Fruit fly (Drosophila melanogaster) whole organism, embryonic: Measurements from ENCODE around the gene MBD-R2.

Experiments
- Abd-B ChIP-seq: fragments of 200-800 bp; sonication (Bioruptor generic); optimal IDR thresholded peaks from 2 replicates; lab custom pipeline; 2018; ENCODE audit warnings: missing biosample characterization, mild to moderate bottlenecking, missing genetic modification characterization, moderate library complexity
- BEAF-32 ChIP-seq: fragments of 200-800 bp; sonication (Bioruptor generic); optimal IDR thresholded peaks from 3 replicates; lab custom pipeline; 2017; ENCODE audit warnings: missing biosample characterization, missing genetic modification characterization, mild to moderate bottlenecking, moderate library complexity, missing genetic modification reagents
- CG11093 ChIP-seq: fragments of 200-800 bp; sonication (Bioruptor generic); IDR thresholded peaks from 3 replicates; pipeline ENCODE4 v1.3.6; 2022; ENCODE audit warnings: missing biosample characterization, missing genetic modification characterization
- CG11456 ChIP-seq: fragments of 200-800 bp; sonication (Bioruptor generic); IDR thresholded peaks from 3 replicates; pipeline ENCODE4 v1.3.6; 2022; ENCODE audit warnings: missing biosample characterization, missing genetic modification characterization
- CG13296 ChIP-seq: fragments of 200-800 bp; sonication (Bioruptor generic); optimal IDR thresholded peaks from 3 replicates; lab custom pipeline; 2018; ENCODE audit warnings: missing biosample characterization, mild to moderate bottlenecking, missing genetic modification characterization
- CG13624 ChIP-seq: fragments of 200-800 bp; sonication (Bioruptor generic); optimal IDR thresholded peaks from 2 replicates; lab custom pipeline; 2016; ENCODE audit warnings: missing biosample characterization, missing genetic modification characterization
- CG17328 ChIP-seq: fragments of 200-800 bp; sonication (Bioruptor generic); IDR thresholded peaks from 2 replicates; pipeline ENCODE4 v1.3.6; 2022; ENCODE audit warnings: missing biosample characterization, missing genetic modification characterization
- CG17361 ChIP-seq: fragments of 200-800 bp; sonication (Bioruptor generic); IDR thresholded peaks from 3 replicates; pipeline ENCODE4 v1.3.6; 2022; ENCODE audit warnings: missing biosample characterization, missing genetic modification characterization
- CG17568 ChIP-seq: fragments of 200-800 bp; sonication (Bioruptor generic); optimal IDR thresholded peaks from 2 replicates; lab custom pipeline; 2018; ENCODE audit warnings: missing biosample characterization, mild to moderate bottlenecking, missing genetic modification characterization, moderate library complexity
- CG17802 ChIP-seq: fragments of 200-800 bp; sonication (Bioruptor generic); optimal IDR thresholded peaks from 2 replicates; lab custom pipeline; 2018; ENCODE audit warnings: missing biosample characterization, mild to moderate bottlenecking, missing genetic modification characterization, moderate library complexity
- CG30403 ChIP-seq: fragments of 200-800 bp; sonication (Bioruptor generic); optimal IDR thresholded peaks from 3 replicates; lab custom pipeline; 2016; ENCODE audit warnings: missing biosample characterization, missing genetic modification characterization
- CG31365 ChIP-seq: fragments of 200-800 bp; sonication (Bioruptor generic); optimal IDR thresholded peaks from 2 replicates; lab custom pipeline; 2018; ENCODE audit warnings: missing biosample characterization, mild to moderate bottlenecking, missing genetic modification characterization
- CG32767 ChIP-seq: fragments of 200-800 bp; sonication (Bioruptor generic); IDR thresholded peaks from 2 replicates; pipeline ENCODE4 v1.3.6; 2022; ENCODE audit warnings: missing biosample characterization, missing genetic modification characterization
- CG33213 ChIP-seq: fragments of 200-800 bp; sonication (Bioruptor generic); optimal IDR thresholded peaks from 3 replicates; lab custom pipeline; 2016; ENCODE audit warnings: missing biosample characterization, missing genetic modification characterization
- CG4404 ChIP-seq: fragments of 200-800 bp; sonication (Bioruptor generic); IDR thresholded peaks from 2 replicates; pipeline ENCODE4 v1.3.6; 2022; ENCODE audit warnings: missing biosample characterization, missing genetic modification characterization
- CG6654 ChIP-seq: fragments of 200-800 bp; sonication (Bioruptor generic); optimal IDR thresholded peaks from 2 replicates; lab custom pipeline; 2017; ENCODE audit warnings: missing biosample characterization, mild to moderate bottlenecking, missing genetic modification characterization
- CG6765 ChIP-seq: fragments of 200-800 bp; sonication (Bioruptor generic); optimal IDR thresholded peaks from 3 replicates; lab custom pipeline; 2017; ENCODE audit warnings: missing biosample characterization, mild to moderate bottlenecking, missing genetic modification characterization
- CG6791 ChIP-seq: fragments of 200-800 bp; sonication (Bioruptor generic); IDR thresholded peaks from 3 replicates; pipeline ENCODE4 v1.3.6; 2022; ENCODE audit warnings: missing biosample characterization, missing genetic modification characterization; ENCODE audit not compliant: partially characterized antibody
- CG9215 ChIP-seq: fragments of 200-800 bp; sonication (Bioruptor generic); IDR thresholded peaks from 2 replicates; pipeline ENCODE4 v1.3.6; 2022; ENCODE audit warnings: missing biosample characterization, missing genetic modification characterization
- CG9437 ChIP-seq: fragments of 200-800 bp; sonication (Bioruptor generic); optimal IDR thresholded peaks from 2 replicates; lab custom pipeline; 2018; ENCODE audit warnings: missing biosample characterization, mild to moderate bottlenecking, missing genetic modification characterization
- Chrac-16 ChIP-seq: fragments of 200-800 bp; sonication (Bioruptor generic); optimal IDR thresholded peaks from 3 replicates; lab custom pipeline; 2016; ENCODE audit warnings: missing biosample characterization, missing genetic modification characterization
- Dref ChIP-seq: fragments of 200-800 bp; sonication (Bioruptor generic); IDR thresholded peaks from 2 replicates; pipeline ENCODE4 v1.3.6; 2022; ENCODE audit warnings: missing biosample characterization, missing genetic modification characterization
- Drgx ChIP-seq: fragments of 200-800 bp; sonication (Bioruptor generic); IDR thresholded peaks from 2 replicates; pipeline ENCODE4 v1.3.6; 2022; ENCODE audit warnings: missing biosample characterization, missing genetic modification characterization
- Fer2 ChIP-seq: fragments of 200-800 bp; sonication (Bioruptor generic); optimal IDR thresholded peaks from 2 replicates; lab custom pipeline; 2018; ENCODE audit warnings: missing biosample characterization, mild to moderate bottlenecking, missing genetic modification characterization, moderate library complexity
- GATAe ChIP-seq: fragments of 200-800 bp; sonication (Bioruptor generic); conservative IDR thresholded peaks from 2 replicates; pipeline ENCODE4 v1.3.6; 2022; ENCODE audit warnings: missing biosample characterization, missing genetic modification characterization
- Hey ChIP-seq: fragments of 200-800 bp; sonication (Bioruptor generic); optimal IDR thresholded peaks from 3 replicates; lab custom pipeline; 2018; ENCODE audit warnings: missing biosample characterization, mild to moderate bottlenecking, missing genetic modification characterization
- Hmx ChIP-seq: fragments of 200-800 bp; sonication (Bioruptor generic); optimal IDR thresholded peaks from 2 replicates; lab custom pipeline; 2016; ENCODE audit warnings: missing biosample characterization, missing genetic modification characterization
- Jarid2 ChIP-seq: fragments of 200-800 bp; sonication (Bioruptor generic); optimal IDR thresholded peaks from 3 replicates; lab custom pipeline; 2017; ENCODE audit warnings: mild to moderate bottlenecking, missing biosample characterization, missing genetic modification reagents, missing genetic modification characterization
- NfI ChIP-seq: fragments of 200-800 bp; sonication (Bioruptor generic); optimal IDR thresholded peaks from 3 replicates; lab custom pipeline; 2018; ENCODE audit warnings: missing biosample characterization, mild to moderate bottlenecking, missing genetic modification characterization, moderate library complexity
- Tbp ChIP-seq: fragments of >200 bp; optimal IDR thresholded peaks from 2 replicates; lab custom pipeline; 2018; ENCODE audit warnings: missing biosample characterization, missing genetic modification characterization
- Trl ChIP-seq, 3 experiments: fragments of >200 bp in 2 of 3; fragments of 200-800 bp in 1 of 3; sonication (Bioruptor generic) in 1 of 3; optimal IDR thresholded peaks; 2 replicates in 1 of 3; 3 replicates in 2 of 3; lab custom pipeline; 2016 to 2017; ENCODE audit warnings: missing biosample characterization in 1 of 3, missing genetic modification characterization in 1 of 3
- bowl ChIP-seq: fragments of 200-800 bp; sonication (Bioruptor generic); IDR thresholded peaks from 2 replicates; pipeline ENCODE4 v1.3.6; 2022; ENCODE audit warnings: missing biosample characterization, missing genetic modification characterization
- chif ChIP-seq, 2 experiments: fragments of 200-800 bp; sonication (Bioruptor generic); optimal IDR thresholded peaks; 3 replicates each; lab custom pipeline; 2016; ENCODE audit warnings: missing biosample characterization in 2 of 2, missing genetic modification characterization in 2 of 2
- ci ChIP-seq: fragments of 200-800 bp; sonication (Bioruptor generic); IDR thresholded peaks from 3 replicates; pipeline ENCODE4 v1.3.6; 2022; ENCODE audit warnings: missing biosample characterization, missing genetic modification characterization
- dati ChIP-seq: fragments of 200-800 bp; sonication (Bioruptor generic); IDR thresholded peaks from 2 replicates; pipeline ENCODE4 v1.3.6; 2022; ENCODE audit warnings: missing biosample characterization, missing genetic modification characterization
- eve ChIP-seq, 2 experiments: fragments of >200 bp; optimal IDR thresholded peaks; 2 replicates each; lab custom pipeline; 2017; ENCODE audit warnings: missing biosample characterization in 2 of 2, missing genetic modification characterization in 2 of 2
- gce ChIP-seq: fragments of 200-800 bp; sonication (Bioruptor generic); IDR thresholded peaks from 3 replicates; pipeline ENCODE4 v1.3.6; 2022; ENCODE audit warnings: missing biosample characterization, missing genetic modification characterization
- gem ChIP-seq: fragments of 200-800 bp; sonication (Bioruptor generic); optimal IDR thresholded peaks from 2 replicates; lab custom pipeline; 2019; ENCODE audit warnings: missing biosample characterization, mild to moderate bottlenecking, missing genetic modification characterization, moderate library complexity
- ham ChIP-seq: fragments of 200-800 bp; sonication (Bioruptor generic); IDR thresholded peaks from 2 replicates; pipeline ENCODE4 v1.3.6; 2022; ENCODE audit warnings: missing biosample characterization, missing genetic modification characterization
- hbn ChIP-seq: fragments of 200-800 bp; sonication (Bioruptor generic); IDR thresholded peaks from 2 replicates; pipeline ENCODE4 v1.3.6; 2022; ENCODE audit warnings: missing biosample characterization, missing genetic modification characterization; ENCODE audit not compliant: partially characterized antibody
- pzg ChIP-seq: fragments of 200-800 bp; sonication (Bioruptor generic); optimal IDR thresholded peaks from 3 replicates; lab custom pipeline; 2018; ENCODE audit warnings: missing biosample characterization, mild to moderate bottlenecking, missing genetic modification characterization, moderate library complexity
- rib ChIP-seq: fragments of 200-800 bp; sonication (Bioruptor generic); IDR thresholded peaks from 2 replicates; pipeline ENCODE4 v1.3.6; 2022; ENCODE audit warnings: missing biosample characterization, missing genetic modification characterization
- scrt ChIP-seq: fragments of 200-800 bp; sonication (Bioruptor generic); optimal IDR thresholded peaks from 2 replicates; lab custom pipeline; 2018; ENCODE audit warnings: missing biosample characterization, mild to moderate bottlenecking, missing genetic modification characterization, moderate library complexity
- sim ChIP-seq: fragments of 200-800 bp; sonication (Bioruptor generic); IDR thresholded peaks from 2 replicates; pipeline ENCODE4 v1.3.6; 2022; ENCODE audit warnings: missing biosample characterization, missing genetic modification characterization
- sqz ChIP-seq: fragments of 200-800 bp; sonication (Bioruptor generic); optimal IDR thresholded peaks from 3 replicates; lab custom pipeline; 2018; ENCODE audit warnings: missing biosample characterization, mild to moderate bottlenecking, missing genetic modification characterization
- stwl ChIP-seq: fragments of 200-800 bp; sonication (Bioruptor generic); optimal IDR thresholded peaks from 3 replicates; lab custom pipeline; 2018; ENCODE audit warnings: missing biosample characterization, mild to moderate bottlenecking, missing genetic modification characterization, moderate library complexity
- tio ChIP-seq: fragments of 200-800 bp; sonication (Bioruptor generic); optimal IDR thresholded peaks from 2 replicates; lab custom pipeline; 2017; ENCODE audit warnings: missing biosample characterization, missing genetic modification characterization, inconsistent platforms
- wek ChIP-seq: fragments of 200-800 bp; sonication (Bioruptor generic); optimal IDR thresholded peaks from 3 replicates; lab custom pipeline; 2018; ENCODE audit warnings: missing biosample characterization, mild to moderate bottlenecking, missing genetic modification characterization, moderate library complexity
- yki ChIP-seq: fragments of >200 bp; optimal IDR thresholded peaks from 3 replicates; lab custom pipeline; 2018
- z ChIP-seq: fragments of 200-800 bp; sonication (Bioruptor generic); IDR thresholded peaks from 3 replicates; pipeline ENCODE4 v1.3.6; 2022; ENCODE audit warnings: missing biosample characterization, missing genetic modification characterization
- zen ChIP-seq: fragments of 200-800 bp; sonication (Bioruptor generic); optimal IDR thresholded peaks from 3 replicates; lab custom pipeline; 2018; ENCODE audit warnings: missing biosample characterization, mild to moderate bottlenecking, missing genetic modification characterization, moderate library complexity
- zf30C ChIP-seq: fragments of 200-800 bp; sonication (Bioruptor generic); optimal IDR thresholded peaks from 3 replicates; lab custom pipeline; 2018; ENCODE audit warnings: missing biosample characterization, mild to moderate bottlenecking, missing genetic modification characterization

The MBD-R2 gene

dm6 chr3R:12359837-12360236 lies 3.8 kb upstream of the MBD-R2 start, which contains the start of gene CG4115 (continued):
- no peak for TF ChIP-seq CG4404
- TF ChIP-seq CG32767 (GFP tag; lab: Robert Waterston, UW), result no peak
- peak; percentile 29; the same call in 1 of the 2 replicates for TF ChIP-seq ham (GFP tag; lab: Robert Waterston, UW)
- 0 out of 3 replicates have a peak, but pooled peaks have one; percentile 49 for TF ChIP-seq ci (GFP tag; lab: Robert Waterston, UW)
- no peak for TF ChIP-seq gem (tag; lab: Kevin White, UChicago)
- TF ChIP-seq Hey (tag; lab: Kevin White, UChicago), result no peak
- TF ChIP-seq tio (GFP tag; lab: Kevin White, UChicago), result no peak
- TF ChIP-seq Jarid2 (GFP tag; lab: Kevin White, UChicago), result peak; percentile 40
- TF ChIP-seq wek (GFP tag; lab: Kevin White, UChicago), result no peak
- TF ChIP-seq CG17328 (GFP tag; lab: Robert Waterston, UW), result no peak
- TF ChIP-seq CG17802 (tag; lab: Kevin White, UChicago), result no peak
- TF ChIP-seq Trl (optimal IDR thresholded peaks at IDR 0.05; lab: Kevin White, UChicago), result peak; percentile 7 to 32
- TF ChIP-seq Trl (GFP tag; optimal IDR thresholded peaks at IDR 0.05; lab: Kevin White, UChicago), result no peak
- TF ChIP-seq sim (GFP tag; lab: Robert Waterston, UW), result no peak
- TF ChIP-seq CG17361, result no peak
- no peak for TF ChIP-seq CG6654 (GFP tag; lab: Kevin White, UChicago)
- TF ChIP-seq CG6765 (GFP tag; lab: Kevin White, UChicago), result no peak
- no peak for TF ChIP-seq CG13624 (GFP tag; lab: Kevin White, UChicago)
- TF ChIP-seq stwl (tag; lab: Kevin White, UChicago), result no peak
- TF ChIP-seq Drgx (GFP tag; lab: Robert Waterston, UW), result no peak
- no peak for TF ChIP-seq Dref (GFP tag; lab: Robert Waterston, UW)
- no peak for TF ChIP-seq scrt (GFP tag; lab: Kevin White, UChicago)
- TF ChIP-seq CG31365 (tag; lab: Kevin White, UChicago), result no peak
- no peak for TF ChIP-seq yki (lab: Kevin White, UChicago)
- no peak for TF ChIP-seq CG6791 (GFP tag; lab: Robert Waterston, UW)
- no peak for TF ChIP-seq Fer2 (tag; lab: Kevin White, UChicago)
- TF ChIP-seq CG11456 (GFP tag; lab: Robert Waterston, UW), result no peak
- no peak for TF ChIP-seq hbn (GFP tag; lab: Robert Waterston, UW)
- no peak for TF ChIP-seq CG9215
- no peak for TF ChIP-seq CG11093 (GFP tag; lab: Robert Waterston, UW)
- no peak for TF ChIP-seq Abd-B (GFP tag; lab: Kevin White, UChicago)
- TF ChIP-seq rib (GFP tag; lab: Robert Waterston, UW), result 0 out of 2 replicates have a peak, but pooled peaks have one; percentile 21
- no peak for TF ChIP-seq zen (tag; lab: Kevin White, UChicago)
- TF ChIP-seq CG9437, result no peak
- no peak for TF ChIP-seq BEAF-32
- peak; percentile 80 for TF ChIP-seq z (GFP tag; lab: Robert Waterston, UW)
- no peak for TF ChIP-seq Hmx
- TF ChIP-seq NfI, result no peak
- TF ChIP-seq pzg (GFP tag; lab: Kevin White, UChicago), result no peak
- no peak for TF ChIP-seq CG33213 (GFP tag; lab: Kevin White, UChicago)
- TF ChIP-seq Tbp (GFP tag; lab: Kevin White, UChicago), result no peak
- TF ChIP-seq Chrac-16, result no peak
- TF ChIP-seq eve (GFP tag; optimal IDR thresholded peaks at IDR 0.05; lab: Kevin White, UChicago), result no peak
- 0 out of 3 replicates have a peak, but pooled peaks have one; percentile 15 for TF ChIP-seq gce
- TF ChIP-seq sqz (GFP tag; lab: Kevin White, UChicago), result peak; percentile 40
- TF ChIP-seq CG17568 (GFP tag; lab: Kevin White, UChicago), result no peak
- TF ChIP-seq dati (GFP tag; lab: Robert Waterston, UW), result no peak
- TF ChIP-seq bowl (GFP tag; lab: Robert Waterston, UW), result no peak
- no peak for TF ChIP-seq GATAe
- TF ChIP-seq CG13296 (GFP tag; lab: Kevin White, UChicago), result no peak
- TF ChIP-seq CG30403 (GFP tag; lab: Kevin White, UChicago), result no peak
- TF ChIP-seq zf30C (GFP tag; lab: Kevin White, UChicago), result no peak
- no peak for TF ChIP-seq chif (GFP tag; optimal IDR thresholded peaks at IDR 0.05; lab: Kevin White, UChicago)
